Worm (Caenorhabditis elegans): ENCODE results near the gene F15E6.3.

Gene F15E6.3

DNA sequence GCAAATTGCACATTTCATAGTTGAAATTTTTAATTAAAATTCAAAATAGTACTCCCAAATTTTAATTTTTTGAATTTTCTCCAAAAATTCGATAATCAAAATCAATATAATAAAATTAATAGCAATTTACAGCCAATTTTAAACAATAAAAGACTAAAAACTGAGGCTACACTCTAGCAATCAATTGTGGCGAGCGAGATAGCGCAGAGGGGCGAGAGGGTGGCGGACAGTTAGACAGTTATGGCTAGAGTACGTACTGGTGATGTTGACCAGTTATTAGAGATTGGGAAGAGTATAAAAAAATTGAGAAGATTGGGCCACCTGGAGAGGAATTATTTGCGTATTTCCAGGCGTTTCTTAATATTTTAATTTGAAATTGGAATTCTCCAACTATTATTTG lies 17.0 kb upstream of the F15E6.3 start, which contains the start of gene nhr-78:
Gene nhr-78 (minus strand): TSS at position 182 of the 400 bp plus-strand sequence.
- TF ChIP-seq nhr-237 (tag; optimal IDR thresholded peaks at IDR 0.05) (no peak), hlh-11 (tag; optimal IDR thresholded peaks at IDR 0.05) (peak; percentile 10), hmg-1.1 (GFP tag; IDR thresholded peaks at IDR 0.05) (0 out of 2 replicates have a peak, but pooled peaks have one; percentile 29), mes-2 (tag; optimal IDR thresholded peaks at IDR 0.05; ENCODE audit: poor library complexity, severe bottlenecking) (peak; percentile 70)

DNA sequence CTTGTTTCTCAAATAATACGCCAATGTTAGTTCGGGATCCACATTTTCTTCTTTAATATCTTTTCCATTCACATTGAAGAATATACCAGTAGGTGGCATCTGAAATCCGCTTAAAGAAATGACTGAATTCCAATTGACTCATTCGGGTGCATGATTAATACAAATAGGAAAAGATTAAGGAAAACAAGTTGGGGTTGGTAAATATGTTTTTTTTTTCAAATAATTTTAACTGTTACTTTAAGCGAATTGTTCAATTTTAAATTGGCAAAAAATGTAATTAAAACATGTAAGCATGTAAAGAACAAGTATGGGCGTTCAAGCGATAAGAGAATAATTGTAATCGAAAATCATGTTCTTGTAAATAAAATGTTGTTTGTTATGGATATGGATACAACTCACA lies 10.7 kb upstream of the F15E6.3 start, which contains the start of gene F15E6.6:
Gene F15E6.6 (minus strand): TSS at position 101 of the 400 bp plus-strand sequence.
- TF ChIP-seq nhr-10 (tag; optimal IDR thresholded peaks at IDR 0.05): no peak
- TF ChIP-seq daf-16 (GFP tag; optimal IDR thresholded peaks at IDR 0.05): no peak
- peak; percentile 20 for TF ChIP-seq daf-16 (tag; optimal IDR thresholded peaks at IDR 0.05)

- TF ChIP-seq tra-1 (GFP tag; IDR thresholded peaks at IDR 0.05) (no peak), nhr-28 (tag; optimal IDR thresholded peaks at IDR 0.05) (peak; percentile 58), hif-1 (tag; optimal IDR thresholded peaks at IDR 0.05) (no peak), pqm-1 (tag; optimal IDR thresholded peaks at IDR 0.05) (peak; percentile 56), daf-16 (GFP tag; optimal IDR thresholded peaks at IDR 0.05) (no peak), daf-16 (tag; optimal IDR thresholded peaks at IDR 0.05) (peak; percentile 61), lin-13 (GFP tag; optimal IDR thresholded peaks at IDR 0.05) (no peak), ces-1 (GFP tag; optimal IDR thresholded peaks at IDR 0.05) (no peak), lin-15B (tag; optimal IDR thresholded peaks at IDR 0.05) (no peak), nhr-77 (tag; optimal IDR thresholded peaks at IDR 0.05) (peak; percentile 8), dmd-6 (GFP tag; IDR thresholded peaks at IDR 0.05) (peak; percentile 45; the same call in 1 of the 2 replicates), ZK546.5 (tag; optimal IDR thresholded peaks at IDR 0.05) (no peak), vab-7 (GFP tag; IDR thresholded peaks at IDR 0.05) (no peak)
Observed at ce11 chrIV:4284989-4285388, 9.7 kb upstream of the F15E6.3 start.

ce11 chrIV:4288332-4288731 lies 6.4 kb upstream of the F15E6.3 start, which contains the start of gene srv-4:
Gene srv-4 (minus strand): TSS chrIV:4288432.
- TF ChIP-seq daf-8 (GFP tag; IDR thresholded peaks at IDR 0.05) (no peak), unc-62 (GFP tag; optimal IDR thresholded peaks at IDR 0.05 in 1 of 2) (no peak), unc-62 (tag; optimal IDR thresholded peaks at IDR 0.05) (no peak), ama-1 (optimal IDR thresholded peaks at IDR 0.05) (no peak), ceh-44 (GFP tag; IDR thresholded peaks at IDR 0.05) (no peak), aha-1 (tag) (no peak), pha-4 (GFP tag; IDR thresholded peaks at IDR 0.05) (no peak), pha-4 (tag; optimal IDR thresholded peaks at IDR 0.05) (no peak), nhr-28 (tag; optimal IDR thresholded peaks at IDR 0.05) (no peak), ceh-82 (tag; optimal IDR thresholded peaks at IDR 0.05) (no peak), php-3 (GFP tag; IDR thresholded peaks at IDR 0.05) (no peak), attf-4 (tag; optimal IDR thresholded peaks at IDR 0.05) (no peak), ceh-32 (tag; optimal IDR thresholded peaks at IDR 0.05; ENCODE audit: poor library complexity) (no peak)

ce11 chrIV:4289267-4289666 lies 5.4 kb upstream of the F15E6.3 start, which contains the start of gene F15E6.5:
Gene F15E6.5 (plus strand): TSS chrIV:4289567.
- TF ChIP-seq arid-1 (GFP tag; conservative IDR thresholded peaks at IDR 0.05) (no peak), mxl-3 (GFP tag; optimal IDR thresholded peaks at IDR 0.05) (no peak), zfp-2 (tag; optimal IDR thresholded peaks at IDR 0.05) (no peak), lin-29 (GFP tag; IDR thresholded peaks at IDR 0.05) (no peak), madf-9 (GFP tag; conservative IDR thresholded peaks at IDR 0.05) (no peak), F26F4.8 (GFP tag; conservative IDR thresholded peaks at IDR 0.05) (no peak), skn-1 (tag; optimal IDR thresholded peaks at IDR 0.05) (no peak), pha-4 (GFP tag; IDR thresholded peaks at IDR 0.05) (no peak), pha-4 (tag; optimal IDR thresholded peaks at IDR 0.05) (no peak), daf-16 (GFP tag; optimal IDR thresholded peaks at IDR 0.05) (no peak), daf-16 (tag; optimal IDR thresholded peaks at IDR 0.05) (no peak), unc-39 (tag; optimal IDR thresholded peaks at IDR 0.05) (no peak), mxl-2 (GFP tag; conservative IDR thresholded peaks at IDR 0.05) (no peak), lir-3 (tag; optimal IDR thresholded peaks at IDR 0.05) (no peak), ZK546.5 (tag; optimal IDR thresholded peaks at IDR 0.05) (no peak)
